Comparison of ENCODE assay signal across 1 fruit fly cellular context in genomic region chr3R:20262927-20263644, dm6.
TF ChIP-seq lines count a peak whose summit lies in the region.

No protein-coding gene starts in this region.

TF ChIP-seq in whole organism, embryonic, 481 proteins besides CTCF, POLR2A, EP300 and RAD21 (continued from another document):
- peak; percentile 50; the same call in 2 of the 3 replicates for TF ChIP-seq row (GFP tag; IDR thresholded peaks at IDR 0.05; lab: Robert Waterston, UW)
- 0 out of 2 replicates have a peak, but pooled peaks have one; percentile 24 for TF ChIP-seq vvl (GFP tag; IDR thresholded peaks at IDR 0.05; lab: Robert Waterston, UW)
- no peak for TF ChIP-seq ssp (GFP tag; IDR thresholded peaks at IDR 0.05; lab: Robert Waterston, UW)
- TF ChIP-seq wor (GFP tag; IDR thresholded peaks at IDR 0.05; lab: Robert Waterston, UW), result no peak
- TF ChIP-seq CG13424 (tag; optimal IDR thresholded peaks at IDR 0.05; lab: Kevin White, UChicago), result no peak
- TF ChIP-seq Asciz (GFP tag; optimal IDR thresholded peaks at IDR 0.05; lab: Kevin White, UChicago), result peak; percentile 21
- TF ChIP-seq pita (GFP tag; optimal IDR thresholded peaks at IDR 0.05; lab: Kevin White, UChicago), result no peak
- TF ChIP-seq CG12769 (tag; optimal IDR thresholded peaks at IDR 0.05; lab: Kevin White, UChicago), result peak; percentile 75
- TF ChIP-seq CG11504 (tag; optimal IDR thresholded peaks at IDR 0.05; lab: Kevin White, UChicago), result peak; percentile 37
- TF ChIP-seq HLHmδ (GFP tag; optimal IDR thresholded peaks at IDR 0.05; lab: Kevin White, UChicago), result peak; percentile 51
- TF ChIP-seq sqz (GFP tag; optimal IDR thresholded peaks at IDR 0.05; lab: Kevin White, UChicago), result no peak
- TF ChIP-seq CG16779 (GFP tag; IDR thresholded peaks at IDR 0.05; lab: Robert Waterston, UW), result no peak
- TF ChIP-seq CG18619 (GFP tag; optimal IDR thresholded peaks at IDR 0.05; lab: Kevin White, UChicago), result no peak
- no peak for TF ChIP-seq Gsc (GFP tag; IDR thresholded peaks at IDR 0.05; lab: Robert Waterston, UW)
- TF ChIP-seq CG1603 (tag; optimal IDR thresholded peaks at IDR 0.05; lab: Kevin White, UChicago), result peak; percentile 46
- no peak for TF ChIP-seq Optix (GFP tag; IDR thresholded peaks at IDR 0.05; lab: Robert Waterston, UW)
- TF ChIP-seq dysf (GFP tag; IDR thresholded peaks at IDR 0.05; lab: Robert Waterston, UW), result peak; percentile 52; the same call in 1 of the 3 replicates
- TF ChIP-seq CG10543 (GFP tag; optimal IDR thresholded peaks at IDR 0.05; lab: Kevin White, UChicago), result no peak
- 0 out of 2 replicates have a peak, but pooled peaks have one; percentile 35 for TF ChIP-seq CG32532 (GFP tag; IDR thresholded peaks at IDR 0.05; lab: Robert Waterston, UW)
- TF ChIP-seq Spps (tag; optimal IDR thresholded peaks at IDR 0.05; lab: Kevin White, UChicago), result no peak
- no peak for TF ChIP-seq Nf-YB (GFP tag; optimal IDR thresholded peaks at IDR 0.05; lab: Kevin White, UChicago)
- TF ChIP-seq CG7786 (GFP tag; optimal IDR thresholded peaks at IDR 0.05; lab: Kevin White, UChicago), result no peak
- peak; percentile 89 for TF ChIP-seq D19B (GFP tag; optimal IDR thresholded peaks at IDR 0.05; lab: Kevin White, UChicago)
- TF ChIP-seq Stat92E (GFP tag; optimal IDR thresholded peaks at IDR 0.05; lab: Kevin White, UChicago), result no peak
- TF ChIP-seq sima (GFP tag; optimal IDR thresholded peaks at IDR 0.05; lab: Kevin White, UChicago), result no peak
- no peak for TF ChIP-seq ap (GFP tag; IDR thresholded peaks at IDR 0.05; lab: Robert Waterston, UW)
- TF ChIP-seq CG4707 (GFP tag; optimal IDR thresholded peaks at IDR 0.05; lab: Kevin White, UChicago), result peak; percentile 0
- no peak for TF ChIP-seq al (GFP tag; IDR thresholded peaks at IDR 0.05; lab: Robert Waterston, UW)
- no peak for TF ChIP-seq CG14710 (tag; optimal IDR thresholded peaks at IDR 0.05; lab: Kevin White, UChicago)
- TF ChIP-seq E2f1 (GFP tag; IDR thresholded peaks at IDR 0.05; lab: Robert Waterston, UW), result peak; percentile 25; the same call in 1 of the 2 replicates
- peak; percentile 53; the same call in 2 of the 3 replicates for TF ChIP-seq CG17361 (GFP tag; IDR thresholded peaks at IDR 0.05; lab: Robert Waterston, UW)
- no peak for TF ChIP-seq CG8478 (optimal IDR thresholded peaks at IDR 0.05; lab: Kevin White, UChicago)
- no peak for TF ChIP-seq stc (GFP tag; IDR thresholded peaks at IDR 0.05; lab: Robert Waterston, UW)
- TF ChIP-seq CG17829 (tag; optimal IDR thresholded peaks at IDR 0.05; lab: Kevin White, UChicago), result peak; percentile 4
- no peak; the same call in 1 of the 2 replicates for TF ChIP-seq esg (GFP tag; conservative IDR thresholded peaks at IDR 0.05; lab: Robert Waterston, UW)
- no peak for TF ChIP-seq Mad (GFP tag; optimal IDR thresholded peaks at IDR 0.05; lab: Kevin White, UChicago)
- no peak for TF ChIP-seq Atf-2 (GFP tag; optimal IDR thresholded peaks at IDR 0.05; lab: Kevin White, UChicago)
- peak; percentile 19 for TF ChIP-seq CG6813 (GFP tag; optimal IDR thresholded peaks at IDR 0.05; lab: Kevin White, UChicago)
- peak; percentile 56 for TF ChIP-seq phol (tag; optimal IDR thresholded peaks at IDR 0.05; lab: Kevin White, UChicago)
- TF ChIP-seq Dp (GFP tag; optimal IDR thresholded peaks at IDR 0.05; lab: Kevin White, UChicago), result no peak
- TF ChIP-seq tio (GFP tag; optimal IDR thresholded peaks at IDR 0.05; lab: Kevin White, UChicago), result no peak
- no peak for TF ChIP-seq CG8290 (GFP tag; optimal IDR thresholded peaks at IDR 0.05; lab: Kevin White, UChicago)
- TF ChIP-seq CG8290 (tag; optimal IDR thresholded peaks at IDR 0.05; lab: Kevin White, UChicago), result peak in 1 of 2 experiments; percentile 72
- no peak for TF ChIP-seq btn (GFP tag; optimal IDR thresholded peaks at IDR 0.05; lab: Kevin White, UChicago)
- TF ChIP-seq pan (optimal IDR thresholded peaks at IDR 0.05; lab: Kevin White, UChicago), result no peak
- no peak for TF ChIP-seq pan (GFP tag; optimal IDR thresholded peaks at IDR 0.05 in 1 of 2, IDR thresholded peaks at IDR 0.05 in 1 of 2)
- TF ChIP-seq Rfx (GFP tag; IDR thresholded peaks at IDR 0.05; lab: Robert Waterston, UW), result peak; percentile 47; the same call in 1 of the 2 replicates
- TF ChIP-seq H15 (GFP tag; IDR thresholded peaks at IDR 0.05; lab: Robert Waterston, UW), result no peak
- TF ChIP-seq CG4282 (GFP tag; optimal IDR thresholded peaks at IDR 0.05; lab: Kevin White, UChicago), result no peak
- TF ChIP-seq ATbp (GFP tag; optimal IDR thresholded peaks at IDR 0.05; lab: Kevin White, UChicago), result peak; percentile 51
- no peak for TF ChIP-seq CG8281 (tag; optimal IDR thresholded peaks at IDR 0.05; lab: Kevin White, UChicago)
- no peak for TF ChIP-seq bbx (GFP tag; IDR thresholded peaks at IDR 0.05; lab: Robert Waterston, UW; ENCODE audit: partially characterized antibody)
- peak; percentile 41 for TF ChIP-seq CG7556 (GFP tag; optimal IDR thresholded peaks at IDR 0.05; lab: Kevin White, UChicago)
- TF ChIP-seq sens (GFP tag; lab: Kevin White, UChicago), result no peak
- TF ChIP-seq abd-A (tag; optimal IDR thresholded peaks at IDR 0.05; lab: Kevin White, UChicago), result no peak
- TF ChIP-seq fd102C (GFP tag; optimal IDR thresholded peaks at IDR 0.05; lab: Kevin White, UChicago), result peak; percentile 9
- no peak for TF ChIP-seq fru (optimal IDR thresholded peaks at IDR 0.05; lab: Kevin White, UChicago)
- TF ChIP-seq Kr (GFP tag; optimal IDR thresholded peaks at IDR 0.05; lab: Kevin White, UChicago), result peak; percentile 22
